Worm (Caenorhabditis elegans) whole organism, L3 larva: ENCODE data around the gene fbxa-194.

Experiments
- hmg-11 ChIP-seq: sonication (generic microtip); optimal IDR thresholded peaks from 2 replicates; lab custom pipeline; 2016; ENCODE audit warnings: missing genetic modification characterization, missing compliant biosample characterization
- ztf-11 ChIP-seq: fragments of 150-350 bp; optimal IDR thresholded peaks from 2 replicates; lab custom pipeline; 2014; ENCODE audit warnings: missing biosample characterization, missing genetic modification characterization

- TF ChIP-seq ztf-11 = no peak
- no peak for TF ChIP-seq hmg-11 (tag; lab: Kevin White, UChicago)
Observed at ce11 chrV:19752879-19753278, 25.6 kb downstream of the fbxa-194 start.
